Fruit fly (Drosophila melanogaster) whole organism, embryonic: ENCODE results near the gene Cyp310a1.

Source experiments
- ATbp ChIP-seq: fragments of 200-800 bp; sonication (Bioruptor generic); optimal IDR thresholded peaks from 2 replicates; lab custom pipeline; 2017; ENCODE audit warnings: missing biosample characterization, mild to moderate bottlenecking, missing genetic modification characterization, missing genetic modification reagents
- CG10979 ChIP-seq: fragments of 200-800 bp; sonication (Bioruptor generic); optimal IDR thresholded peaks from 2 replicates; lab custom pipeline; 2018; ENCODE audit warnings: missing biosample characterization, mild to moderate bottlenecking, missing genetic modification characterization, moderate library complexity
- CG12104 ChIP-seq: fragments of 200-800 bp; sonication (Bioruptor generic); optimal IDR thresholded peaks from 3 replicates; lab custom pipeline; 2016; ENCODE audit warnings: missing biosample characterization, missing genetic modification characterization
- CG12236 ChIP-seq: fragments of 200-800 bp; sonication (Bioruptor generic); optimal IDR thresholded peaks from 2 replicates; lab custom pipeline; 2016; ENCODE audit warnings: missing biosample characterization, missing genetic modification characterization
- CG12769 ChIP-seq: fragments of 200-800 bp; sonication (Bioruptor generic); optimal IDR thresholded peaks from 2 replicates; lab custom pipeline; 2019; ENCODE audit warnings: missing biosample characterization, mild to moderate bottlenecking, missing genetic modification characterization, moderate library complexity
- CG13287 ChIP-seq: fragments of 200-800 bp; sonication (Bioruptor generic); IDR thresholded peaks from 2 replicates; pipeline ENCODE4 v1.3.6; 2022; ENCODE audit warnings: missing biosample characterization, missing genetic modification characterization; ENCODE audit not compliant: partially characterized antibody
- CG14014 ChIP-seq: fragments of 200-800 bp; sonication (Bioruptor generic); IDR thresholded peaks from 2 replicates; pipeline ENCODE4 v1.3.6; 2022; ENCODE audit warnings: missing biosample characterization, missing genetic modification characterization
- CG18476 ChIP-seq: fragments of 200-800 bp; sonication (Bioruptor generic); optimal IDR thresholded peaks from 2 replicates; lab custom pipeline; 2016; ENCODE audit warnings: missing biosample characterization, mild to moderate bottlenecking, missing genetic modification characterization
- CG2875 ChIP-seq: fragments of 200-800 bp; sonication (Bioruptor generic); optimal IDR thresholded peaks from 2 replicates; lab custom pipeline; 2017; ENCODE audit warnings: missing biosample characterization, mild to moderate bottlenecking, missing genetic modification characterization, missing genetic modification reagents
- CG31388 ChIP-seq: fragments of 200-800 bp; sonication (Bioruptor generic); optimal IDR thresholded peaks from 2 replicates; lab custom pipeline; 2016; ENCODE audit warnings: missing biosample characterization, missing genetic modification characterization
- CG32772 ChIP-seq: fragments of 200-800 bp; sonication (Bioruptor generic); IDR thresholded peaks from 2 replicates; pipeline ENCODE4 v1.3.6; 2022; ENCODE audit warnings: missing biosample characterization, missing genetic modification characterization
- CG3407 ChIP-seq: fragments of 200-800 bp; sonication (Bioruptor generic); optimal IDR thresholded peaks from 2 replicates; lab custom pipeline; 2018; ENCODE audit warnings: missing biosample characterization, mild to moderate bottlenecking, missing genetic modification characterization
- CG3847 ChIP-seq: fragments of 200-800 bp; sonication (Bioruptor generic); IDR thresholded peaks from 2 replicates; pipeline ENCODE4 v1.3.6; 2022; ENCODE audit warnings: missing biosample characterization, missing genetic modification characterization
- CG4360 ChIP-seq: fragments of 200-800 bp; sonication (Bioruptor generic); IDR thresholded peaks from 2 replicates; pipeline ENCODE4 v1.3.6; 2022; ENCODE audit warnings: missing biosample characterization, missing genetic modification characterization
- CG7372 ChIP-seq: fragments of 200-800 bp; sonication (Bioruptor generic); IDR thresholded peaks from 2 replicates; pipeline ENCODE4 v1.3.6; 2022; ENCODE audit warnings: missing biosample characterization, missing genetic modification characterization
- CHES-1-like ChIP-seq: fragments of 200-800 bp; sonication (Bioruptor generic); optimal IDR thresholded peaks from 2 replicates; lab custom pipeline; 2016; ENCODE audit warnings: missing biosample characterization, missing genetic modification characterization
- Dip3 ChIP-seq: fragments of 200-800 bp; sonication (Bioruptor generic); optimal IDR thresholded peaks from 3 replicates; lab custom pipeline; 2016; ENCODE audit warnings: missing biosample characterization, missing genetic modification characterization
- Dref ChIP-seq: fragments of 200-800 bp; sonication (Bioruptor generic); IDR thresholded peaks from 2 replicates; pipeline ENCODE4 v1.3.6; 2022; ENCODE audit warnings: missing biosample characterization, missing genetic modification characterization
- Eip74EF ChIP-seq, 2 experiments: fragments of 200-800 bp in 1 of 2; fragments of >200 bp in 1 of 2; sonication (Bioruptor generic) in 1 of 2; optimal IDR thresholded peaks; 2 replicates each; lab custom pipeline; 2017 to 2019; ENCODE audit warnings: missing biosample characterization in 2 of 2, missing genetic modification characterization in 2 of 2, mild to moderate bottlenecking in 1 of 2, moderate library complexity in 1 of 2
- Fer3 ChIP-seq: fragments of 200-800 bp; sonication (Bioruptor generic); optimal IDR thresholded peaks from 2 replicates; lab custom pipeline; 2018; ENCODE audit warnings: missing biosample characterization, mild to moderate bottlenecking, missing genetic modification characterization, moderate library complexity
- HLH4C ChIP-seq: fragments of 200-800 bp; sonication (Bioruptor generic); IDR thresholded peaks from 3 replicates; pipeline ENCODE4 v1.3.6; 2022; ENCODE audit warnings: missing biosample characterization, missing genetic modification characterization; ENCODE audit not compliant: partially characterized antibody
- HLHmδ ChIP-seq: fragments of 200-800 bp; sonication (Bioruptor generic); optimal IDR thresholded peaks from 2 replicates; lab custom pipeline; 2018; ENCODE audit warnings: missing biosample characterization, mild to moderate bottlenecking, missing genetic modification characterization, moderate library complexity
- HmgZ ChIP-seq: fragments of 200-800 bp; sonication (Bioruptor generic); optimal IDR thresholded peaks from 2 replicates; lab custom pipeline; 2018; ENCODE audit warnings: missing biosample characterization, mild to moderate bottlenecking, missing genetic modification characterization
- MESR4 ChIP-seq: fragments of 200-800 bp; sonication (Bioruptor generic); optimal IDR thresholded peaks from 2 replicates; lab custom pipeline; 2018; ENCODE audit warnings: missing biosample characterization, mild to moderate bottlenecking, missing genetic modification characterization, moderate library complexity
- NFAT ChIP-seq: fragments of 200-800 bp; sonication (Bioruptor generic); IDR thresholded peaks from 2 replicates; pipeline ENCODE4 v1.3.6; 2022; ENCODE audit warnings: missing biosample characterization, missing genetic modification characterization
- Trl ChIP-seq, 3 experiments: fragments of >200 bp in 2 of 3; fragments of 200-800 bp in 1 of 3; sonication (Bioruptor generic) in 1 of 3; optimal IDR thresholded peaks; 2 replicates in 1 of 3; 3 replicates in 2 of 3; lab custom pipeline; 2016 to 2017; ENCODE audit warnings: missing biosample characterization in 1 of 3, missing genetic modification characterization in 1 of 3
- Xbp1 ChIP-seq: fragments of 200-800 bp; sonication (Bioruptor generic); optimal IDR thresholded peaks from 3 replicates; lab custom pipeline; 2016; ENCODE audit warnings: missing biosample characterization, mild to moderate bottlenecking, missing genetic modification characterization
- abd-A ChIP-seq: fragments of 200-800 bp; sonication (Bioruptor generic); optimal IDR thresholded peaks from 3 replicates; lab custom pipeline; 2019; ENCODE audit warnings: missing biosample characterization, mild to moderate bottlenecking, missing genetic modification characterization, moderate library complexity
- amos ChIP-seq: fragments of 200-800 bp; sonication (Bioruptor generic); IDR thresholded peaks from 2 replicates; pipeline ENCODE4 v1.3.6; 2022; ENCODE audit warnings: missing biosample characterization, missing genetic modification characterization; ENCODE audit not compliant: partially characterized antibody
- bbx ChIP-seq: fragments of 200-800 bp; sonication (Bioruptor generic); IDR thresholded peaks from 2 replicates; pipeline ENCODE4 v1.3.6; 2022; ENCODE audit warnings: missing biosample characterization, missing genetic modification characterization; ENCODE audit not compliant: partially characterized antibody
- cg ChIP-seq: fragments of 200-800 bp; sonication (Bioruptor generic); optimal IDR thresholded peaks from 3 replicates; lab custom pipeline; 2019; ENCODE audit warnings: missing biosample characterization, mild to moderate bottlenecking, missing genetic modification characterization, moderate library complexity
- chif ChIP-seq, 2 experiments: fragments of 200-800 bp; sonication (Bioruptor generic); optimal IDR thresholded peaks; 3 replicates each; lab custom pipeline; 2016; ENCODE audit warnings: missing biosample characterization in 2 of 2, missing genetic modification characterization in 2 of 2
- ci ChIP-seq: fragments of 200-800 bp; sonication (Bioruptor generic); IDR thresholded peaks from 3 replicates; pipeline ENCODE4 v1.3.6; 2022; ENCODE audit warnings: missing biosample characterization, missing genetic modification characterization
- disco-r ChIP-seq: fragments of 200-800 bp; sonication (Bioruptor generic); optimal IDR thresholded peaks from 2 replicates; lab custom pipeline; 2016; ENCODE audit warnings: missing biosample characterization, missing genetic modification characterization
- fu2 ChIP-seq: fragments of 200-800 bp; sonication (Bioruptor generic); optimal IDR thresholded peaks from 2 replicates; lab custom pipeline; 2016; ENCODE audit warnings: missing biosample characterization, missing genetic modification characterization
- gcm ChIP-seq: fragments of 200-800 bp; sonication (Bioruptor generic); optimal IDR thresholded peaks from 2 replicates; lab custom pipeline; 2019; ENCODE audit warnings: missing biosample characterization, mild to moderate bottlenecking, missing genetic modification characterization, moderate library complexity
- grn ChIP-seq: fragments of 200-800 bp; sonication (Bioruptor generic); optimal IDR thresholded peaks from 3 replicates; lab custom pipeline; 2017; ENCODE audit warnings: missing biosample characterization, missing genetic modification characterization
- hbn ChIP-seq: fragments of 200-800 bp; sonication (Bioruptor generic); IDR thresholded peaks from 2 replicates; pipeline ENCODE4 v1.3.6; 2022; ENCODE audit warnings: missing biosample characterization, missing genetic modification characterization; ENCODE audit not compliant: partially characterized antibody
- her ChIP-seq: fragments of 200-800 bp; sonication (Bioruptor generic); optimal IDR thresholded peaks from 2 replicates; lab custom pipeline; 2016; ENCODE audit warnings: missing biosample characterization, missing genetic modification characterization
- insv ChIP-seq, 2 experiments: fragments of 200-800 bp; sonication (Bioruptor generic); optimal IDR thresholded peaks; 3 replicates each; lab custom pipeline; 2016 to 2018; ENCODE audit warnings: missing biosample characterization in 2 of 2, missing genetic modification characterization in 2 of 2
- lab ChIP-seq: fragments of 200-800 bp; sonication (Bioruptor generic); optimal IDR thresholded peaks from 3 replicates; lab custom pipeline; 2017; ENCODE audit warnings: missing biosample characterization, missing genetic modification characterization, mild to moderate bottlenecking, moderate library complexity, missing genetic modification reagents
- nom ChIP-seq: fragments of 200-800 bp; sonication (Bioruptor generic); optimal IDR thresholded peaks from 2 replicates; lab custom pipeline; 2017; ENCODE audit warnings: missing biosample characterization, missing genetic modification characterization, mild to moderate bottlenecking, moderate library complexity, missing genetic modification reagents
- psq ChIP-seq: fragments of 200-800 bp; sonication (Bioruptor generic); optimal IDR thresholded peaks from 2 replicates; lab custom pipeline; 2017; ENCODE audit warnings: missing biosample characterization, missing genetic modification characterization
- scrt ChIP-seq: fragments of 200-800 bp; sonication (Bioruptor generic); optimal IDR thresholded peaks from 2 replicates; lab custom pipeline; 2018; ENCODE audit warnings: missing biosample characterization, mild to moderate bottlenecking, missing genetic modification characterization, moderate library complexity
- sima ChIP-seq: fragments of 200-800 bp; sonication (Bioruptor generic); optimal IDR thresholded peaks from 2 replicates; lab custom pipeline; 2016; ENCODE audit warnings: missing biosample characterization, missing genetic modification characterization
- sisA ChIP-seq: fragments of 200-800 bp; sonication (Bioruptor generic); IDR thresholded peaks from 2 replicates; pipeline ENCODE4 v1.3.6; 2022; ENCODE audit warnings: missing biosample characterization, missing genetic modification characterization
- so ChIP-seq: fragments of 200-800 bp; sonication (Bioruptor generic); IDR thresholded peaks from 3 replicates; pipeline ENCODE4 v1.3.6; 2022; ENCODE audit warnings: missing biosample characterization, missing genetic modification characterization
- tgo ChIP-seq: fragments of 200-800 bp; sonication (Bioruptor generic); IDR thresholded peaks from 3 replicates; pipeline ENCODE4 v1.3.6; 2022; ENCODE audit warnings: missing biosample characterization, missing genetic modification characterization
- trem ChIP-seq: fragments of 200-800 bp; optimal IDR thresholded peaks from 3 replicates; lab custom pipeline; 2019; ENCODE audit warnings: missing biosample characterization, mild to moderate bottlenecking, missing genetic modification characterization, moderate library complexity
- zen ChIP-seq: fragments of 200-800 bp; sonication (Bioruptor generic); optimal IDR thresholded peaks from 3 replicates; lab custom pipeline; 2018; ENCODE audit warnings: missing biosample characterization, mild to moderate bottlenecking, missing genetic modification characterization, moderate library complexity

Cyp310a1 gene

dm6 chr2L:18625470-18625869, 27.3 kb downstream of the Cyp310a1 start (continued):
- TF ChIP-seq CG31388 (GFP tag; lab: Kevin White, UChicago) (no peak), HmgZ (tag; lab: Kevin White, UChicago) (no peak), amos (GFP tag; lab: Robert Waterston, UW) (no peak), disco-r (GFP tag; lab: Kevin White, UChicago) (no peak), bbx (no peak), NFAT (GFP tag; lab: Robert Waterston, UW) (no peak), CG2875 (GFP tag; lab: Kevin White, UChicago) (no peak), CG32772 (GFP tag; lab: Robert Waterston, UW) (no peak), gcm (peak; percentile 6), CG12104 (GFP tag; lab: Kevin White, UChicago) (no peak), CG12769 (tag; lab: Kevin White, UChicago) (peak; percentile 16), CG18476 (GFP tag; lab: Kevin White, UChicago) (no peak), Fer3 (tag; lab: Kevin White, UChicago) (peak; percentile 4), Eip74EF (GFP tag; optimal IDR thresholded peaks at IDR 0.05; lab: Kevin White, UChicago) (no peak), Dip3 (no peak), CG12236 (GFP tag; lab: Kevin White, UChicago) (no peak), CG7372 (GFP tag; lab: Robert Waterston, UW) (no peak), her (GFP tag; lab: Kevin White, UChicago) (no peak), CG10979 (tag; lab: Kevin White, UChicago) (no peak), insv (GFP tag; optimal IDR thresholded peaks at IDR 0.05; lab: Kevin White, UChicago) (no peak), cg (GFP tag; lab: Kevin White, UChicago) (no peak), hbn (GFP tag; lab: Robert Waterston, UW) (no peak), Xbp1 (GFP tag; lab: Kevin White, UChicago) (no peak), chif (GFP tag; optimal IDR thresholded peaks at IDR 0.05; lab: Kevin White, UChicago) (no peak), CG14014 (GFP tag; lab: Robert Waterston, UW) (peak; percentile 33; the same call in 1 of the 2 replicates), scrt (GFP tag; lab: Kevin White, UChicago) (no peak), lab (GFP tag; lab: Kevin White, UChicago) (peak; percentile 47), CG13287 (GFP tag; lab: Robert Waterston, UW) (no peak), fu2 (GFP tag; lab: Kevin White, UChicago) (no peak), HLHmδ (GFP tag; lab: Kevin White, UChicago) (no peak), sima (no peak), nom (GFP tag; lab: Kevin White, UChicago) (no peak), psq (GFP tag; lab: Kevin White, UChicago) (no peak), CG4360 (GFP tag; lab: Robert Waterston, UW) (no peak), ATbp (GFP tag; lab: Kevin White, UChicago) (peak; percentile 53), HLH4C (GFP tag; lab: Robert Waterston, UW) (no peak), CHES-1-like (GFP tag; lab: Kevin White, UChicago) (no peak), CG3407 (GFP tag; lab: Kevin White, UChicago) (peak; percentile 38), grn (GFP tag; lab: Kevin White, UChicago) (no peak), tgo (GFP tag; lab: Robert Waterston, UW) (no peak), MESR4 (GFP tag; lab: Kevin White, UChicago) (no peak), zen (tag; lab: Kevin White, UChicago) (peak; percentile 19), abd-A (tag; lab: Kevin White, UChicago) (no peak), Dref (no peak), CG3847 (GFP tag; lab: Robert Waterston, UW) (no peak), trem (no peak), sisA (GFP tag; lab: Robert Waterston, UW) (no peak), Trl (optimal IDR thresholded peaks at IDR 0.05; lab: Kevin White, UChicago) (no peak), Trl (GFP tag; optimal IDR thresholded peaks at IDR 0.05; lab: Kevin White, UChicago) (no peak), so (GFP tag; lab: Robert Waterston, UW) (no peak; the same call in 2 of the 3 replicates), ci (no peak)
